Fruit fly (Drosophila melanogaster) whole organism, embryonic: Measurements from ENCODE around the gene CG34160.

ENCODE experiments used
- CG1233 ChIP-seq: fragments of 200-800 bp; sonication (Bioruptor generic); optimal IDR thresholded peaks from 4 replicates; lab custom pipeline; 2018; ENCODE audit warnings: missing biosample characterization, mild to moderate bottlenecking, missing genetic modification characterization
- CG13894 ChIP-seq: fragments of 200-800 bp; sonication (Bioruptor generic); optimal IDR thresholded peaks from 3 replicates; lab custom pipeline; 2018; ENCODE audit warnings: missing biosample characterization, mild to moderate bottlenecking, missing genetic modification characterization, moderate library complexity
- CG14860 ChIP-seq: fragments of 200-800 bp; sonication (Bioruptor generic); IDR thresholded peaks from 3 replicates; pipeline ENCODE4 v1.3.6; 2022; ENCODE audit warnings: missing biosample characterization, missing genetic modification characterization; ENCODE audit not compliant: partially characterized antibody
- CG18476 ChIP-seq: fragments of 200-800 bp; sonication (Bioruptor generic); optimal IDR thresholded peaks from 2 replicates; lab custom pipeline; 2016; ENCODE audit warnings: missing biosample characterization, mild to moderate bottlenecking, missing genetic modification characterization
- CG2199 ChIP-seq: fragments of 200-800 bp; sonication (Bioruptor generic); IDR thresholded peaks from 3 replicates; pipeline ENCODE4 v1.3.6; 2022; ENCODE audit warnings: missing biosample characterization, missing genetic modification characterization
- CG2678 ChIP-seq: fragments of 200-800 bp; sonication (Bioruptor generic); optimal IDR thresholded peaks from 3 replicates; lab custom pipeline; 2019; ENCODE audit warnings: missing biosample characterization, mild to moderate bottlenecking, missing genetic modification characterization, moderate library complexity
- CG3065 ChIP-seq: fragments of 200-800 bp; sonication (Bioruptor generic); optimal IDR thresholded peaks from 2 replicates; lab custom pipeline; 2016; ENCODE audit warnings: missing biosample characterization, missing genetic modification characterization
- CG3163 ChIP-seq: fragments of 200-800 bp; sonication (Bioruptor generic); optimal IDR thresholded peaks from 3 replicates; lab custom pipeline; 2016; ENCODE audit warnings: missing biosample characterization, missing genetic modification characterization
- CG3847 ChIP-seq: fragments of 200-800 bp; sonication (Bioruptor generic); IDR thresholded peaks from 2 replicates; pipeline ENCODE4 v1.3.6; 2022; ENCODE audit warnings: missing biosample characterization, missing genetic modification characterization
- CG4730 ChIP-seq: fragments of 200-800 bp; sonication (Bioruptor generic); IDR thresholded peaks from 2 replicates; pipeline ENCODE4 v1.3.6; 2022; ENCODE audit warnings: missing biosample characterization, missing genetic modification characterization
- CG4854 ChIP-seq: fragments of 200-800 bp; sonication (Bioruptor generic); optimal IDR thresholded peaks from 2 replicates; lab custom pipeline; 2016; ENCODE audit warnings: missing biosample characterization, missing genetic modification characterization, inconsistent platforms
- CG6791 ChIP-seq: fragments of 200-800 bp; sonication (Bioruptor generic); IDR thresholded peaks from 3 replicates; pipeline ENCODE4 v1.3.6; 2022; ENCODE audit warnings: missing biosample characterization, missing genetic modification characterization; ENCODE audit not compliant: partially characterized antibody
- CG6854 ChIP-seq: fragments of 200-800 bp; sonication (Bioruptor generic); optimal IDR thresholded peaks from 3 replicates; lab custom pipeline; 2017; ENCODE audit warnings: missing biosample characterization, mild to moderate bottlenecking, missing genetic modification characterization
- CG9817 ChIP-seq: fragments of 200-800 bp; sonication (Bioruptor generic); optimal IDR thresholded peaks from 2 replicates; lab custom pipeline; 2018; ENCODE audit warnings: missing biosample characterization, mild to moderate bottlenecking, missing genetic modification characterization, moderate library complexity
- CTCF ChIP-seq: fragments of 200-800 bp; sonication (Bioruptor generic); optimal IDR thresholded peaks from 2 replicates; lab custom pipeline; 2017; ENCODE audit warnings: missing biosample characterization, mild to moderate bottlenecking, missing genetic modification characterization, moderate library complexity
- D19A ChIP-seq: fragments of 200-800 bp; optimal IDR thresholded peaks from 3 replicates; lab custom pipeline; 2019; ENCODE audit warnings: missing biosample characterization, mild to moderate bottlenecking, missing genetic modification characterization, moderate library complexity
- Dfd ChIP-seq, 2 experiments: fragments of >200 bp; optimal IDR thresholded peaks; 2 replicates each; lab custom pipeline; 2017; ENCODE audit warnings: missing biosample characterization in 2 of 2, missing genetic modification characterization in 2 of 2
- Ets65A ChIP-seq: fragments of 200-800 bp; sonication (Bioruptor generic); peaks from one replicate; lab custom pipeline; 2016; ENCODE audit warnings: missing biosample characterization, missing genetic modification characterization
- HLHmδ ChIP-seq: fragments of 200-800 bp; sonication (Bioruptor generic); optimal IDR thresholded peaks from 2 replicates; lab custom pipeline; 2018; ENCODE audit warnings: missing biosample characterization, mild to moderate bottlenecking, missing genetic modification characterization, moderate library complexity
- HmgD ChIP-seq: fragments of 200-800 bp; sonication (Bioruptor generic); optimal IDR thresholded peaks from 3 replicates; lab custom pipeline; 2016; ENCODE audit warnings: missing biosample characterization, missing genetic modification characterization
- Kr ChIP-seq: fragments of 200-800 bp; sonication (Bioruptor generic); optimal IDR thresholded peaks from 2 replicates; lab custom pipeline; 2017; ENCODE audit warnings: missing biosample characterization, mild to moderate bottlenecking, missing genetic modification characterization
- Lhr ChIP-seq: fragments of 200-800 bp; sonication (Bioruptor generic); optimal IDR thresholded peaks from 3 replicates; lab custom pipeline; 2017; ENCODE audit warnings: mild to moderate bottlenecking, missing biosample characterization, missing genetic modification reagents, missing genetic modification characterization
- MTF-1 ChIP-seq: fragments of 200-800 bp; sonication (Bioruptor generic); optimal IDR thresholded peaks from 2 replicates; lab custom pipeline; 2018; ENCODE audit warnings: missing biosample characterization, mild to moderate bottlenecking, missing genetic modification characterization, borderline replicate concordance
- NC2α ChIP-seq: fragments of 200-800 bp; sonication (Bioruptor generic); optimal IDR thresholded peaks from 2 replicates; lab custom pipeline; 2016; ENCODE audit warnings: missing biosample characterization, missing genetic modification characterization
- PHDP ChIP-seq: fragments of 200-800 bp; sonication (Bioruptor generic); optimal IDR thresholded peaks from 3 replicates; lab custom pipeline; 2018; ENCODE audit warnings: missing biosample characterization, mild to moderate bottlenecking, missing genetic modification characterization, moderate library complexity
- Vsx1 ChIP-seq: fragments of 200-800 bp; sonication (Bioruptor generic); optimal IDR thresholded peaks from 2 replicates; lab custom pipeline; 2017; ENCODE audit warnings: missing biosample characterization, mild to moderate bottlenecking, missing genetic modification characterization, missing genetic modification reagents
- amos ChIP-seq: fragments of 200-800 bp; sonication (Bioruptor generic); IDR thresholded peaks from 2 replicates; pipeline ENCODE4 v1.3.6; 2022; ENCODE audit warnings: missing biosample characterization, missing genetic modification characterization; ENCODE audit not compliant: partially characterized antibody
- caup ChIP-seq: fragments of 200-800 bp; sonication (Bioruptor generic); optimal IDR thresholded peaks from 3 replicates; lab custom pipeline; 2017; ENCODE audit warnings: missing biosample characterization, mild to moderate bottlenecking, missing genetic modification characterization, moderate library complexity; ENCODE audit not compliant: severe bottlenecking
- crol ChIP-seq: fragments of 200-800 bp; sonication (Bioruptor generic); IDR thresholded peaks from 2 replicates; pipeline ENCODE4 v1.3.6; 2022; ENCODE audit warnings: missing biosample characterization, missing genetic modification characterization
- gem ChIP-seq: fragments of 200-800 bp; sonication (Bioruptor generic); optimal IDR thresholded peaks from 2 replicates; lab custom pipeline; 2019; ENCODE audit warnings: missing biosample characterization, mild to moderate bottlenecking, missing genetic modification characterization, moderate library complexity
- grn ChIP-seq: fragments of 200-800 bp; sonication (Bioruptor generic); optimal IDR thresholded peaks from 3 replicates; lab custom pipeline; 2017; ENCODE audit warnings: missing biosample characterization, missing genetic modification characterization
- gsb-n ChIP-seq: fragments of 200-800 bp; sonication (Bioruptor generic); optimal IDR thresholded peaks from 3 replicates; lab custom pipeline; 2018; ENCODE audit warnings: missing biosample characterization, mild to moderate bottlenecking, missing genetic modification characterization
- hth ChIP-seq: fragments of >200 bp; optimal IDR thresholded peaks from 2 replicates; lab custom pipeline; 2017; ENCODE audit warnings: inconsistent platforms
- kni ChIP-seq: fragments of 200-800 bp; sonication (Bioruptor generic); optimal IDR thresholded peaks from 3 replicates; lab custom pipeline; 2017; ENCODE audit warnings: mild to moderate bottlenecking, missing biosample characterization, missing genetic modification reagents, missing genetic modification characterization
- oc ChIP-seq: fragments of 200-800 bp; sonication (Bioruptor generic); optimal IDR thresholded peaks from 2 replicates; lab custom pipeline; 2018; ENCODE audit warnings: missing biosample characterization, mild to moderate bottlenecking, missing genetic modification characterization, moderate library complexity
- pho ChIP-seq: fragments of 200-800 bp; sonication (Bioruptor generic); optimal IDR thresholded peaks from 2 replicates; lab custom pipeline; 2016; ENCODE audit warnings: missing biosample characterization, missing genetic modification characterization
- pros ChIP-seq: fragments of 200-800 bp; sonication (Bioruptor generic); optimal IDR thresholded peaks from 3 replicates; lab custom pipeline; 2019; ENCODE audit warnings: missing biosample characterization, mild to moderate bottlenecking, missing genetic modification characterization, moderate library complexity
- schlank ChIP-seq: fragments of 200-800 bp; sonication (Bioruptor generic); optimal IDR thresholded peaks from 2 replicates; lab custom pipeline; 2018; ENCODE audit warnings: missing biosample characterization, mild to moderate bottlenecking, missing genetic modification characterization
- sd ChIP-seq: fragments of 200-800 bp; sonication (Bioruptor generic); optimal IDR thresholded peaks from 3 replicates; lab custom pipeline; 2018; ENCODE audit warnings: missing biosample characterization, mild to moderate bottlenecking, missing genetic modification characterization, moderate library complexity
- sens ChIP-seq: fragments of 200-800 bp; sonication (Bioruptor generic); peaks from one replicate; lab custom pipeline; 2016; ENCODE audit warnings: missing biosample characterization, missing genetic modification characterization
- slou ChIP-seq: fragments of 200-800 bp; sonication (Bioruptor generic); optimal IDR thresholded peaks from 3 replicates; lab custom pipeline; 2016; ENCODE audit warnings: missing biosample characterization, missing genetic modification characterization
- stc ChIP-seq: fragments of 200-800 bp; sonication (Bioruptor generic); IDR thresholded peaks from 2 replicates; pipeline ENCODE4 v1.3.6; 2022; ENCODE audit warnings: missing biosample characterization, missing genetic modification characterization
- tio ChIP-seq: fragments of 200-800 bp; sonication (Bioruptor generic); optimal IDR thresholded peaks from 2 replicates; lab custom pipeline; 2017; ENCODE audit warnings: missing biosample characterization, missing genetic modification characterization, inconsistent platforms
- twi ChIP-seq: fragments of 200-800 bp; optimal IDR thresholded peaks from 2 replicates; lab custom pipeline; 2019; ENCODE audit warnings: missing biosample characterization, mild to moderate bottlenecking, missing genetic modification characterization, moderate library complexity
- unpg ChIP-seq: fragments of 200-800 bp; sonication (Bioruptor generic); optimal IDR thresholded peaks from 3 replicates; lab custom pipeline; 2018; ENCODE audit warnings: missing biosample characterization, mild to moderate bottlenecking, missing genetic modification characterization, moderate library complexity
- zen ChIP-seq: fragments of 200-800 bp; sonication (Bioruptor generic); optimal IDR thresholded peaks from 3 replicates; lab custom pipeline; 2018; ENCODE audit warnings: missing biosample characterization, mild to moderate bottlenecking, missing genetic modification characterization, moderate library complexity

Gene CG34160

dm6 chr2L:10603604-10604003 is 24.1 kb downstream of the CG34160 start:
- no peak for TF ChIP-seq CG3163
- TF ChIP-seq Ets65A (GFP tag; lab: Kevin White, UChicago) = peak; percentile 37
- peak; percentile 78 for TF ChIP-seq CTCF
- no peak for TF ChIP-seq CG6854
- TF ChIP-seq amos = 0 out of 2 replicates have a peak, but pooled peaks have one; percentile 5

- TF ChIP-seq HmgD (GFP tag; lab: Kevin White, UChicago) (no peak), CG3847 (GFP tag; lab: Robert Waterston, UW) (no peak), CG3065 (no peak), gem (tag; lab: Kevin White, UChicago) (no peak), Dfd (GFP tag; optimal IDR thresholded peaks at IDR 0.05; lab: Kevin White, UChicago) (no peak), oc (tag; lab: Kevin White, UChicago) (peak; percentile 61), CG2678 (tag; lab: Kevin White, UChicago) (no peak), crol (peak; percentile 69; the same call in 1 of the 2 replicates), CG2199 (GFP tag; lab: Robert Waterston, UW) (peak; percentile 62; the same call in 1 of the 3 replicates), Lhr (no peak), CG9817 (tag; lab: Kevin White, UChicago) (no peak), schlank (tag; lab: Kevin White, UChicago) (no peak), CG14860 (0 out of 3 replicates have a peak, but pooled peaks have one; percentile 17)
These were observed 28.1 kb downstream of the CG34160 start for dm6 chr2L:10607697-10608096.

dm6 chr2L:10608662-10609262 is 29.2 kb downstream of the CG34160 start:
- TF ChIP-seq D19A (tag; lab: Kevin White, UChicago) = peak; percentile 4
- no peak for TF ChIP-seq stc (GFP tag; lab: Robert Waterston, UW)
- TF ChIP-seq CG1233 (GFP tag; lab: Kevin White, UChicago) = no peak
- peak; percentile 84 for TF ChIP-seq twi
- peak; percentile 63 for TF ChIP-seq Kr (GFP tag; lab: Kevin White, UChicago)
- no peak for TF ChIP-seq PHDP
- no peak for TF ChIP-seq CG4854
- TF ChIP-seq gsb-n (tag; lab: Kevin White, UChicago) = no peak
- TF ChIP-seq CG18476 = peak; percentile 7
- TF ChIP-seq CG13894 (tag; lab: Kevin White, UChicago) = peak; percentile 7
- TF ChIP-seq kni (GFP tag; lab: Kevin White, UChicago) = peak; percentile 71
- TF ChIP-seq NC2α (GFP tag; lab: Kevin White, UChicago) = no peak
- no peak for TF ChIP-seq slou
- peak; percentile 16 for TF ChIP-seq hth (lab: Kevin White, UChicago)
- 0 out of 3 replicates have a peak, but pooled peaks have one; percentile 27 for TF ChIP-seq CG6791 (GFP tag; lab: Robert Waterston, UW)
- peak; percentile 22 for TF ChIP-seq sd
- peak; percentile 69 for TF ChIP-seq zen (tag; lab: Kevin White, UChicago)
- no peak for TF ChIP-seq CG4730 (GFP tag; lab: Robert Waterston, UW)
- no peak for TF ChIP-seq unpg (GFP tag; lab: Kevin White, UChicago)
- TF ChIP-seq CG2199 (GFP tag; lab: Robert Waterston, UW) = peak; percentile 61; the same call in 1 of the 3 replicates
- TF ChIP-seq caup (GFP tag; lab: Kevin White, UChicago) = no peak
- no peak for TF ChIP-seq MTF-1 (GFP tag; lab: Kevin White, UChicago)
- peak; percentile 55 for TF ChIP-seq sens (GFP tag; lab: Kevin White, UChicago)
- no peak for TF ChIP-seq tio (GFP tag; lab: Kevin White, UChicago)
- peak; percentile 41 for TF ChIP-seq HLHmδ
- TF ChIP-seq HmgD (GFP tag; lab: Kevin White, UChicago) = no peak
- TF ChIP-seq grn (GFP tag; lab: Kevin White, UChicago) = no peak
- no peak for TF ChIP-seq Vsx1 (GFP tag; lab: Kevin White, UChicago)
- TF ChIP-seq pros (GFP tag; lab: Kevin White, UChicago) = peak; percentile 98
- TF ChIP-seq pho (GFP tag; lab: Kevin White, UChicago) = no peak
